Fruit fly (Drosophila melanogaster) whole organism, embryonic: ENCODE results near the gene dlg1.

Experiments
- CG13123 ChIP-seq: fragments of 200-800 bp; sonication (Bioruptor generic); optimal IDR thresholded peaks from 2 replicates; lab custom pipeline; 2016; ENCODE audit warnings: missing biosample characterization, missing genetic modification characterization
- CG30403 ChIP-seq: fragments of 200-800 bp; sonication (Bioruptor generic); optimal IDR thresholded peaks from 3 replicates; lab custom pipeline; 2016; ENCODE audit warnings: missing biosample characterization, missing genetic modification characterization
- az2 ChIP-seq: fragments of 200-800 bp; sonication (Bioruptor generic); optimal IDR thresholded peaks from 3 replicates; lab custom pipeline; 2016; ENCODE audit warnings: missing biosample characterization, missing genetic modification characterization
- corto ChIP-seq: fragments of 200-800 bp; sonication (Bioruptor generic); optimal IDR thresholded peaks from 2 replicates; lab custom pipeline; 2016; ENCODE audit warnings: missing biosample characterization, mild to moderate bottlenecking, missing genetic modification characterization, moderate library complexity
- her ChIP-seq: fragments of 200-800 bp; sonication (Bioruptor generic); optimal IDR thresholded peaks from 2 replicates; lab custom pipeline; 2016; ENCODE audit warnings: missing biosample characterization, missing genetic modification characterization
- pan ChIP-seq, 4 experiments: fragments of >200 bp in 3 of 4; fragments of 200-800 bp in 1 of 4; sonication (Bioruptor generic) in 1 of 4; optimal IDR thresholded peaks in 3 of 4; IDR thresholded peaks in 1 of 4; 2 replicates each; pipeline versions ENCODE4 v1.3.6 to Lab custom; 2017 to 2022; ENCODE audit warnings: missing biosample characterization in 2 of 4, missing genetic modification characterization in 2 of 4, mixed read lengths in 1 of 4

DNA sequence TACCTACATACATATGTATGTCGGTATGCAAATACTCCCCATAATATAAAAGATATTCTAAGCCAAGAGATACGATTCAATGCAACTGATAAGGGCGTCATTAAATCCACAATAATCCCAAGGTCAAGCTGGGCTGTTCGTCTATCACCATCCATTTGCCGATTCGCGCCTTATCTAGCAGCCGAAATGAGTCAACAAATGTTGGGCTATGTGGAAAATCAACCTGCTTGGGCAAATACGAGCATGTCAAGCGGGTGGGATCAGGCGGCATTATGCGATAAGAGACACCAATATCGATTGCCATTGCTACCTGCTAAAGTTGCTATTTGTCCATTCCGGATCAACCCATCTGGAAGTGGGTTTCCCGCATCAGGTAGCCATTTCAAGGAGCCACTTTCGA, 46.8 kb upstream of the dlg1 start:
- TF ChIP-seq pan (optimal IDR thresholded peaks at IDR 0.05; lab: Kevin White, UChicago) (no peak), pan (GFP tag; optimal IDR thresholded peaks at IDR 0.05 in 1 of 2, IDR thresholded peaks at IDR 0.05 in 1 of 2) (no peak), corto (GFP tag; lab: Kevin White, UChicago) (no peak), CG13123 (GFP tag; lab: Kevin White, UChicago) (no peak), CG30403 (GFP tag; lab: Kevin White, UChicago) (no peak), her (GFP tag; lab: Kevin White, UChicago) (no peak), az2 (GFP tag; lab: Kevin White, UChicago) (no peak)
